Worm (Caenorhabditis elegans) whole organism, L3 larva: ENCODE measurements around the gene F19G12.1.

ENCODE experiments used
- R02D3.7 ChIP-seq: fragments of 150-350 bp; optimal IDR thresholded peaks from 2 replicates; lab custom pipeline; 2014; ENCODE audit warnings: missing biosample characterization, missing genetic modification characterization
- ZK546.5 ChIP-seq: sonication (generic microtip); optimal IDR thresholded peaks from 2 replicates; lab custom pipeline; 2017; ENCODE audit warnings: missing biosample characterization, missing genetic modification characterization
- aly-2 ChIP-seq: fragments of 150-350 bp; optimal IDR thresholded peaks from 2 replicates; lab custom pipeline; 2014; ENCODE audit warnings: missing biosample characterization, missing genetic modification characterization
- ama-1 ChIP-seq: fragments of 150-350 bp; optimal IDR thresholded peaks from 2 replicates; lab custom pipeline; 2018
- ceh-16 ChIP-seq: sonication (generic microtip); optimal IDR thresholded peaks from 2 replicates; lab custom pipeline; 2017; ENCODE audit warnings: missing biosample characterization, missing genetic modification characterization
- ceh-28 ChIP-seq: fragments of 150-350 bp; optimal IDR thresholded peaks from 2 replicates; lab custom pipeline; 2014; ENCODE audit warnings: missing biosample characterization, missing genetic modification reagents, missing genetic modification characterization
- ceh-82 ChIP-seq: fragments of 150-350 bp; optimal IDR thresholded peaks from 2 replicates; lab custom pipeline; 2014; ENCODE audit warnings: missing biosample characterization, missing genetic modification characterization
- ceh-9 ChIP-seq: sonication (generic microtip); optimal IDR thresholded peaks from 2 replicates; lab custom pipeline; 2018; ENCODE audit warnings: missing biosample characterization, missing genetic modification characterization
- daf-12 ChIP-seq: fragments of 150-350 bp; optimal IDR thresholded peaks from 2 replicates; lab custom pipeline; 2014; ENCODE audit warnings: missing biosample characterization, missing genetic modification reagents, missing genetic modification characterization
- egl-27 ChIP-seq: sonication (generic microtip); optimal IDR thresholded peaks from 4 replicates; lab custom pipeline; 2017; ENCODE audit warnings: missing biosample characterization, missing genetic modification reagents, missing genetic modification characterization
- egl-5 ChIP-seq: fragments of 150-350 bp; optimal IDR thresholded peaks from 2 replicates; lab custom pipeline; 2017; ENCODE audit warnings: missing biosample characterization, missing genetic modification reagents, missing genetic modification characterization, inconsistent platforms
- elt-1 ChIP-seq: fragments of 150-350 bp; optimal IDR thresholded peaks from 2 replicates; lab custom pipeline; 2014; ENCODE audit warnings: missing biosample characterization, missing genetic modification characterization
- elt-2 ChIP-seq: sonication (generic microtip); optimal IDR thresholded peaks from 2 replicates; lab custom pipeline; 2016; ENCODE audit warnings: missing genetic modification reagents, mild to moderate bottlenecking, missing genetic modification characterization, missing compliant biosample characterization
- elt-3 ChIP-seq, 3 experiments: fragments of 150-350 bp in 1 of 3; sonication (generic microtip) in 2 of 3; optimal IDR thresholded peaks; 2 replicates in 2 of 3; 4 replicates in 1 of 3; lab custom pipeline; 2014 to 2017; ENCODE audit warnings: missing biosample characterization in 3 of 3, missing genetic modification characterization in 3 of 3
- eor-1 ChIP-seq, 2 experiments: fragments of 150-350 bp; optimal IDR thresholded peaks; 2 replicates each; lab custom pipeline; 2014 to 2018; ENCODE audit warnings: missing biosample characterization in 2 of 2, missing genetic modification characterization in 2 of 2
- fkh-10 ChIP-seq: sonication (generic microtip); optimal IDR thresholded peaks from 2 replicates; lab custom pipeline; 2017; ENCODE audit warnings: missing biosample characterization, missing genetic modification reagents, missing genetic modification characterization
- fkh-2 ChIP-seq: fragments of 150-350 bp; optimal IDR thresholded peaks from 2 replicates; lab custom pipeline; 2014; ENCODE audit warnings: missing biosample characterization, missing genetic modification reagents, missing genetic modification characterization
- fos-1 ChIP-seq: fragments of 150-350 bp; optimal IDR thresholded peaks from 2 replicates; lab custom pipeline; 2014; ENCODE audit warnings: missing biosample characterization, missing genetic modification characterization
- hmg-11 ChIP-seq: sonication (generic microtip); optimal IDR thresholded peaks from 2 replicates; lab custom pipeline; 2016; ENCODE audit warnings: missing genetic modification characterization, missing compliant biosample characterization
- jun-1 ChIP-seq: fragments of 150-350 bp; optimal IDR thresholded peaks from 2 replicates; lab custom pipeline; 2014; ENCODE audit warnings: missing biosample characterization, missing genetic modification reagents, missing genetic modification characterization
- lin-15B ChIP-seq: fragments of 150-350 bp; optimal IDR thresholded peaks from 2 replicates; lab custom pipeline; 2014; ENCODE audit warnings: missing biosample characterization, missing genetic modification characterization
- lin-39 ChIP-seq: fragments of 150-350 bp; optimal IDR thresholded peaks from 2 replicates; lab custom pipeline; 2018; ENCODE audit warnings: missing biosample characterization, missing genetic modification reagents, missing genetic modification characterization
- lsy-12 ChIP-seq: sonication (generic microtip); optimal IDR thresholded peaks from 2 replicates; lab custom pipeline; 2016; ENCODE audit warnings: mild to moderate bottlenecking, missing genetic modification characterization, missing compliant biosample characterization
- mdl-1 ChIP-seq: fragments of 150-350 bp; optimal IDR thresholded peaks from 2 replicates; lab custom pipeline; 2014; ENCODE audit warnings: missing biosample characterization, missing genetic modification characterization
- mml-1 ChIP-seq: fragments of 150-350 bp; sonication (generic microtip); optimal IDR thresholded peaks from 3 replicates; lab custom pipeline; 2014; ENCODE audit warnings: missing biosample characterization, missing genetic modification characterization
- nfya-1 ChIP-seq: sonication (generic microtip); optimal IDR thresholded peaks from 2 replicates; lab custom pipeline; 2017; ENCODE audit warnings: missing genetic modification characterization, mild to moderate bottlenecking, missing compliant biosample characterization, antibody characterized with exemption, moderate library complexity; ENCODE audit not compliant: insufficient read depth
- nhr-11 ChIP-seq: fragments of 150-350 bp; optimal IDR thresholded peaks from 2 replicates; lab custom pipeline; 2014; ENCODE audit warnings: missing biosample characterization, missing genetic modification characterization
- nhr-12 ChIP-seq: fragments of 150-350 bp; optimal IDR thresholded peaks from 2 replicates; lab custom pipeline; 2014; ENCODE audit warnings: missing biosample characterization, missing genetic modification characterization
- nhr-23 ChIP-seq: fragments of 150-350 bp; optimal IDR thresholded peaks from 2 replicates; lab custom pipeline; 2014; ENCODE audit warnings: missing biosample characterization, missing genetic modification reagents, missing genetic modification characterization
- nhr-237 ChIP-seq: fragments of 150-350 bp; optimal IDR thresholded peaks from 2 replicates; lab custom pipeline; 2014; ENCODE audit warnings: missing biosample characterization, missing genetic modification characterization
- nhr-25 ChIP-seq: sonication (generic microtip); optimal IDR thresholded peaks from 2 replicates; lab custom pipeline; 2017; ENCODE audit warnings: missing biosample characterization, missing genetic modification characterization
- nhr-28 ChIP-seq: fragments of 150-350 bp; optimal IDR thresholded peaks from 2 replicates; lab custom pipeline; 2014; ENCODE audit warnings: missing biosample characterization, missing genetic modification characterization
- nhr-43 ChIP-seq: sonication (generic microtip); optimal IDR thresholded peaks from 2 replicates; lab custom pipeline; 2016; ENCODE audit warnings: mild to moderate bottlenecking, missing genetic modification characterization, missing compliant biosample characterization; ENCODE audit not compliant: poor library complexity, severe bottlenecking
- nhr-67 ChIP-seq: fragments of 150-350 bp; optimal IDR thresholded peaks from 2 replicates; lab custom pipeline; 2014; ENCODE audit warnings: missing biosample characterization, missing genetic modification characterization
- nhr-76 ChIP-seq: fragments of 150-350 bp; sonication (generic microtip); optimal IDR thresholded peaks from 5 replicates; lab custom pipeline; 2014; ENCODE audit warnings: missing biosample characterization, missing genetic modification characterization
- nhr-77 ChIP-seq: fragments of 150-350 bp; optimal IDR thresholded peaks from 2 replicates; lab custom pipeline; 2014; ENCODE audit warnings: missing biosample characterization, missing genetic modification characterization
- pha-4 ChIP-seq: fragments of 150-350 bp; optimal IDR thresholded peaks from 2 replicates; lab custom pipeline; 2014; ENCODE audit warnings: missing biosample characterization, missing genetic modification reagents, missing genetic modification characterization
- pqm-1 ChIP-seq: fragments of 150-350 bp; optimal IDR thresholded peaks from 2 replicates; lab custom pipeline; 2017; ENCODE audit warnings: missing biosample characterization, missing genetic modification characterization, inconsistent platforms
- sea-2 ChIP-seq: fragments of 150-350 bp; sonication (generic microtip); optimal IDR thresholded peaks from 4 replicates; lab custom pipeline; 2014; ENCODE audit warnings: missing biosample characterization, missing genetic modification reagents, missing genetic modification characterization
- skn-1 ChIP-seq: fragments of 150-350 bp; optimal IDR thresholded peaks from 2 replicates; lab custom pipeline; 2014; ENCODE audit warnings: missing biosample characterization, missing genetic modification characterization
- snpc-4 ChIP-seq: fragments of 150-350 bp; optimal IDR thresholded peaks from 2 replicates; lab custom pipeline; 2014; ENCODE audit warnings: missing biosample characterization, missing genetic modification characterization
- tbx-2 ChIP-seq: sonication (generic microtip); optimal IDR thresholded peaks from 2 replicates; lab custom pipeline; 2016; ENCODE audit warnings: mild to moderate bottlenecking, missing genetic modification characterization, missing compliant biosample characterization
- unc-39 ChIP-seq: sonication (generic microtip); optimal IDR thresholded peaks from 4 replicates; lab custom pipeline; 2017; ENCODE audit warnings: missing biosample characterization, missing genetic modification characterization
- unc-62 ChIP-seq: fragments of 150-350 bp; sonication (generic microtip); optimal IDR thresholded peaks from 4 replicates; lab custom pipeline; 2014; ENCODE audit warnings: missing biosample characterization, missing genetic modification reagents, missing genetic modification characterization
- zag-1 ChIP-seq: fragments of 150-350 bp; optimal IDR thresholded peaks from 2 replicates; lab custom pipeline; 2014; ENCODE audit warnings: missing biosample characterization, missing genetic modification characterization
- ztf-11 ChIP-seq: fragments of 150-350 bp; optimal IDR thresholded peaks from 2 replicates; lab custom pipeline; 2014; ENCODE audit warnings: missing biosample characterization, missing genetic modification characterization
- ztf-4 ChIP-seq: fragments of 150-350 bp; optimal IDR thresholded peaks from 2 replicates; lab custom pipeline; 2014; ENCODE audit warnings: missing biosample characterization, missing genetic modification characterization

The F19G12.1 gene

DNA sequence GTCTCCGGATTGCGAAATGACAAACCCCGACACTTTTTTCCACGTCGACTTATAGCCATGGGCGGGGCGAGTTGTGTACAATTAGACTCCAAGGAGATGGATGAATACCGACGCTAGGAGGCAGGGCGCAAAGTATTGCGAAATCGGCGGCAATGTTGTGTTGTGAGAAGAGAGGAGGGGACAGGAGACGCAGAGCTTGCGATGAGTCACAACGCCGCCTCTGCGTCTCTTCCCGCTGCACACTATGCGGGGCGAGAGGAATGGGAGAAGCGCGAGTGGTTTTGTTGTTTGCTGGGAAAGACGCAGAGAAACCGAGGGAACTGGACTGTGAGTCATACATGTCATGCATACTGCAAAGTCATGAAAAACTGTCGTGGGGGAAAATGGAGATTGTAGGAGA is 23.6 kb downstream of the F19G12.1 start:
- TF ChIP-seq nhr-11 (peak; percentile 84), lin-15B (peak; percentile 48), egl-27 (peak; percentile 90), ama-1 (lab: Kevin White, UChicago) (peak; percentile 77), mml-1 (tag; lab: Kevin White, UChicago) (no peak), lsy-12 (tag; lab: Kevin White, UChicago) (peak; percentile 90), pqm-1 (tag; lab: Kevin White, UChicago) (peak; percentile 55), nhr-25 (tag; lab: Kevin White, UChicago) (peak; percentile 98), R02D3.7 (tag; lab: Kevin White, UChicago) (peak; percentile 57), nhr-77 (peak; percentile 25), sea-2 (GFP tag; lab: Kevin White, UChicago) (peak; percentile 86), ztf-11 (tag; lab: Kevin White, UChicago) (no peak), elt-3 (tag; optimal IDR thresholded peaks at IDR 0.05; lab: Kevin White, UChicago) (peak in 2 of 3 experiments; percentile 44 to 77), fkh-2 (tag; lab: Kevin White, UChicago) (peak; percentile 27), elt-2 (tag; lab: Kevin White, UChicago) (peak; percentile 83), nhr-43 (tag; lab: Kevin White, UChicago) (peak; percentile 74), mdl-1 (tag; lab: Kevin White, UChicago) (peak; percentile 76), jun-1 (tag; lab: Kevin White, UChicago) (peak; percentile 99), fos-1 (peak; percentile 100), eor-1 (tag; optimal IDR thresholded peaks at IDR 0.05; lab: Kevin White, UChicago) (no peak), ZK546.5 (tag; lab: Kevin White, UChicago) (no peak), nhr-12 (tag; lab: Kevin White, UChicago) (no peak), ztf-4 (tag; lab: Kevin White, UChicago) (no peak), egl-5 (tag; lab: Kevin White, UChicago) (peak; percentile 17), zag-1 (tag; lab: Kevin White, UChicago) (no peak), hmg-11 (tag; lab: Kevin White, UChicago) (peak; percentile 94), ceh-82 (peak; percentile 81), snpc-4 (tag; lab: Kevin White, UChicago) (peak; percentile 79), pha-4 (tag; lab: Kevin White, UChicago) (peak; percentile 94), nhr-23 (tag; lab: Kevin White, UChicago) (peak; percentile 93), tbx-2 (tag; lab: Kevin White, UChicago) (peak; percentile 84), nhr-237 (tag; lab: Kevin White, UChicago) (no peak), daf-12 (tag; lab: Kevin White, UChicago) (no peak), ceh-9 (no peak), nhr-76 (no peak), elt-1 (tag; lab: Kevin White, UChicago) (peak; percentile 6), aly-2 (tag; lab: Kevin White, UChicago) (no peak), nhr-67 (tag; lab: Kevin White, UChicago) (no peak), unc-39 (peak; percentile 16), nhr-28 (tag; lab: Kevin White, UChicago) (no peak), ceh-16 (tag; lab: Kevin White, UChicago) (no peak), nfya-1 (peak; percentile 88), lin-39 (tag; lab: Kevin White, UChicago) (peak; percentile 93), skn-1 (tag; lab: Kevin White, UChicago) (peak; percentile 83), unc-62 (peak; percentile 64), ceh-28 (tag; lab: Kevin White, UChicago) (peak; percentile 82), fkh-10 (peak; percentile 44)
